Worm (Caenorhabditis elegans): ENCODE measurements around the gene F14D2.7.

DNA sequence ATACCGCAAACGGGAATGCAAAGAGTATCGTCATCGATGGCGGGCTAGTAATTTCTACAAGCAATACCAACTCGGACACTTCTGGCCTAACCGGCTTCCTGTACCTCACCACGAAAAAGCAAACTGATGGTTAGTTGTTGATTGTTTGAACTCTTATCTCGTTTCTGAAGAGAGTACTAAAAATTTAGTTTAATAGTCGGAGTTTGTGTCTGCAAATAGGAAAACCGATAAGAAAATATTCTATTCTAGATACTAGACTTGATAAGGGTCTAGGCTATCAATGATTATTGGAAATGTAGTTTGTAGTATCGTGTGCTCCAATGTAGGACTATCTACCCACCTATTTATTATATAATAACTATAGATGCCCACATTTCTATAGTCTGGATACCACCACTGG is 19.6 kb downstream of the F14D2.7 start:
- no peak for TF ChIP-seq nhr-6 (tag; optimal IDR thresholded peaks at IDR 0.05)
- TF ChIP-seq ztf-4 (tag; optimal IDR thresholded peaks at IDR 0.05), result no peak
- TF ChIP-seq nhr-25 (tag; optimal IDR thresholded peaks at IDR 0.05), result no peak
- TF ChIP-seq lsy-2 (tag; optimal IDR thresholded peaks at IDR 0.05), result no peak
- no peak for TF ChIP-seq ama-1 (optimal IDR thresholded peaks at IDR 0.05)
- TF ChIP-seq nhr-11 (tag; optimal IDR thresholded peaks at IDR 0.05), result no peak
